Worm (Caenorhabditis elegans) whole organism, late embryonic: ENCODE data around the gene peb-1.

Source experiments
- C08G9.2 ChIP-seq: sonication (generic microtip); optimal IDR thresholded peaks from 2 replicates; lab custom pipeline; 2016; ENCODE audit warnings: mild to moderate bottlenecking, missing genetic modification characterization, moderate library complexity, missing compliant biosample characterization
- C38D4.7 ChIP-seq: fragments of 200-800 bp; sonication (Bioruptor generic); optimal IDR thresholded peaks from 2 replicates; lab custom pipeline; 2018; ENCODE audit warnings: mild to moderate bottlenecking, missing genetic modification characterization, moderate library complexity, missing compliant biosample characterization
- F13H6.1 ChIP-seq: sonication (generic microtip); optimal IDR thresholded peaks from 2 replicates; lab custom pipeline; 2016; ENCODE audit warnings: missing genetic modification characterization, missing compliant biosample characterization
- K02D7.2 ChIP-seq: sonication (generic microtip); optimal IDR thresholded peaks from 2 replicates; lab custom pipeline; 2017; ENCODE audit warnings: mild to moderate bottlenecking, missing genetic modification characterization, missing compliant biosample characterization
- K09A11.1 ChIP-seq: sonication (generic microtip); optimal IDR thresholded peaks from 2 replicates; lab custom pipeline; 2017; ENCODE audit warnings: antibody characterized with exemption, mild to moderate bottlenecking, missing genetic modification characterization, missing compliant biosample characterization; ENCODE audit not compliant: insufficient read depth
- T23F11.4 ChIP-seq: fragments of 200-800 bp; sonication (Bioruptor generic); optimal IDR thresholded peaks from 2 replicates; lab custom pipeline; 2018; ENCODE audit warnings: mild to moderate bottlenecking, missing genetic modification characterization, missing compliant biosample characterization
- Y22D7AL.16 ChIP-seq: sonication (generic microtip); optimal IDR thresholded peaks from 2 replicates; lab custom pipeline; 2016; ENCODE audit warnings: missing genetic modification characterization, missing compliant biosample characterization
- ama-1 ChIP-seq: fragments of 150-350 bp; optimal IDR thresholded peaks from 2 replicates; lab custom pipeline; 2014
- ceh-14 ChIP-seq: sonication (generic microtip); optimal IDR thresholded peaks from 2 replicates; lab custom pipeline; 2016; ENCODE audit warnings: missing genotype, missing genetic modification characterization, missing compliant biosample characterization
- ceh-19 ChIP-seq: fragments of 200-800 bp; sonication (Bioruptor generic); optimal IDR thresholded peaks from 2 replicates; lab custom pipeline; 2018; ENCODE audit warnings: mild to moderate bottlenecking, missing genetic modification characterization, missing compliant biosample characterization
- ceh-2 ChIP-seq: sonication (generic microtip); optimal IDR thresholded peaks from 2 replicates; lab custom pipeline; 2016; ENCODE audit warnings: missing genotype, missing genetic modification characterization, missing compliant biosample characterization
- ceh-22 ChIP-seq: sonication (generic microtip); optimal IDR thresholded peaks from 2 replicates; lab custom pipeline; 2017; ENCODE audit warnings: missing biosample characterization, missing genetic modification characterization
- ceh-30 ChIP-seq: fragments of 150-350 bp; optimal IDR thresholded peaks from 2 replicates; lab custom pipeline; 2014; ENCODE audit warnings: missing biosample characterization, missing genetic modification characterization
- ceh-31 ChIP-seq: sonication (generic microtip); optimal IDR thresholded peaks from 2 replicates; lab custom pipeline; 2016; ENCODE audit warnings: missing genetic modification characterization, missing compliant biosample characterization
- ceh-34 ChIP-seq: sonication (generic microtip); optimal IDR thresholded peaks from 2 replicates; lab custom pipeline; 2016; ENCODE audit warnings: mild to moderate bottlenecking, missing genetic modification characterization, missing compliant biosample characterization
- ceh-45 ChIP-seq: fragments of 200-800 bp; sonication (Bioruptor generic); IDR thresholded peaks from 2 replicates; pipeline ENCODE4 v1.3.6; 2022; ENCODE audit warnings: missing genetic modification reagents, missing genetic modification characterization, missing compliant biosample characterization
- ceh-48 ChIP-seq: sonication (generic microtip); optimal IDR thresholded peaks from 2 replicates; lab custom pipeline; 2016; ENCODE audit warnings: missing genetic modification characterization, inconsistent platforms, missing compliant biosample characterization
- ceh-9 ChIP-seq: sonication (generic microtip); optimal IDR thresholded peaks from 2 replicates; lab custom pipeline; 2016; ENCODE audit warnings: mild to moderate bottlenecking, missing genetic modification characterization, inconsistent platforms, missing compliant biosample characterization
- che-1 ChIP-seq: sonication (generic microtip); optimal IDR thresholded peaks from 2 replicates; lab custom pipeline; 2016; ENCODE audit warnings: mild to moderate bottlenecking, missing genetic modification characterization, missing compliant biosample characterization
- dmd-4 ChIP-seq: sonication (generic microtip); optimal IDR thresholded peaks from 2 replicates; lab custom pipeline; 2016; ENCODE audit warnings: borderline replicate concordance, missing genetic modification characterization, missing compliant biosample characterization
- dve-1 ChIP-seq: sonication (generic microtip); optimal IDR thresholded peaks from 2 replicates; lab custom pipeline; 2017; ENCODE audit warnings: antibody characterized with exemption, mild to moderate bottlenecking, missing genetic modification characterization, missing compliant biosample characterization
- elt-2 ChIP-seq: sonication (generic microtip); optimal IDR thresholded peaks from 2 replicates; lab custom pipeline; 2016; ENCODE audit warnings: missing genetic modification reagents, missing genetic modification characterization, missing compliant biosample characterization
- elt-4 ChIP-seq: sonication (generic microtip); optimal IDR thresholded peaks from 2 replicates; lab custom pipeline; 2016; ENCODE audit warnings: missing genetic modification characterization, missing compliant biosample characterization
- ets-4 ChIP-seq: sonication (generic microtip); optimal IDR thresholded peaks from 2 replicates; lab custom pipeline; 2016; ENCODE audit warnings: missing genetic modification characterization, missing compliant biosample characterization
- eyg-1 ChIP-seq: sonication (generic microtip); optimal IDR thresholded peaks from 2 replicates; lab custom pipeline; 2016; ENCODE audit warnings: missing genotype, missing genetic modification characterization, missing compliant biosample characterization
- fax-1 ChIP-seq: sonication (generic microtip); optimal IDR thresholded peaks from 2 replicates; lab custom pipeline; 2016; ENCODE audit warnings: missing genotype, missing genetic modification characterization, missing compliant biosample characterization
- gmeb-2 ChIP-seq: sonication (generic microtip); optimal IDR thresholded peaks from 2 replicates; lab custom pipeline; 2016; ENCODE audit warnings: missing genetic modification characterization, inconsistent platforms, missing compliant biosample characterization
- hlh-15 ChIP-seq: sonication (generic microtip); optimal IDR thresholded peaks from 2 replicates; lab custom pipeline; 2016; ENCODE audit warnings: missing genetic modification characterization, missing compliant biosample characterization
- hlh-30 ChIP-seq: sonication (generic microtip); optimal IDR thresholded peaks from 2 replicates; lab custom pipeline; 2017; ENCODE audit warnings: antibody characterized with exemption, missing genetic modification characterization, missing compliant biosample characterization; ENCODE audit not compliant: insufficient read depth
- hlh-8 ChIP-seq: sonication (generic microtip); optimal IDR thresholded peaks from 2 replicates; lab custom pipeline; 2016; ENCODE audit warnings: missing genotype, missing genetic modification characterization, missing compliant biosample characterization
- lim-6 ChIP-seq: sonication (generic microtip); optimal IDR thresholded peaks from 2 replicates; lab custom pipeline; 2016; ENCODE audit warnings: missing genetic modification characterization, missing compliant biosample characterization
- lin-11 ChIP-seq: fragments of 200-800 bp; sonication (Bioruptor generic); optimal IDR thresholded peaks from 2 replicates; lab custom pipeline; 2018; ENCODE audit warnings: mild to moderate bottlenecking, missing genetic modification characterization, missing compliant biosample characterization
- mec-3 ChIP-seq: sonication (generic microtip); optimal IDR thresholded peaks from 2 replicates; lab custom pipeline; 2016; ENCODE audit warnings: borderline replicate concordance, missing genetic modification characterization, missing compliant biosample characterization
- nhr-11 ChIP-seq: fragments of 150-350 bp; optimal IDR thresholded peaks from 2 replicates; lab custom pipeline; 2014; ENCODE audit warnings: missing biosample characterization, missing genetic modification characterization
- nhr-232 ChIP-seq: sonication (generic microtip); optimal IDR thresholded peaks from 2 replicates; lab custom pipeline; 2016; ENCODE audit warnings: missing genetic modification characterization, missing compliant biosample characterization
- pax-1 ChIP-seq: fragments of 150-350 bp; optimal IDR thresholded peaks from 2 replicates; lab custom pipeline; 2014; ENCODE audit warnings: missing biosample characterization, missing genetic modification characterization
- pha-4 ChIP-seq: fragments of 150-350 bp; optimal IDR thresholded peaks from 2 replicates; lab custom pipeline; 2018; ENCODE audit warnings: missing biosample characterization, missing genetic modification reagents, missing genetic modification characterization
- pros-1 ChIP-seq: fragments of 150-350 bp; optimal IDR thresholded peaks from 2 replicates; lab custom pipeline; 2014; ENCODE audit warnings: missing biosample characterization, missing genetic modification reagents, missing genetic modification characterization
- ref-2 ChIP-seq: sonication (generic microtip); optimal IDR thresholded peaks from 2 replicates; lab custom pipeline; 2016; ENCODE audit warnings: missing genetic modification characterization, missing compliant biosample characterization
- rnt-1 ChIP-seq: sonication (generic microtip); optimal IDR thresholded peaks from 2 replicates; lab custom pipeline; 2016; ENCODE audit warnings: missing genetic modification characterization, missing compliant biosample characterization
- sdc-2 ChIP-seq: sonication (generic microtip); optimal IDR thresholded peaks from 2 replicates; lab custom pipeline; 2016; ENCODE audit warnings: missing genotype, missing genetic modification characterization, missing compliant biosample characterization
- syd-9 ChIP-seq: sonication (generic microtip); optimal IDR thresholded peaks from 2 replicates; lab custom pipeline; 2016; ENCODE audit warnings: mild to moderate bottlenecking, missing genetic modification characterization, moderate library complexity, missing compliant biosample characterization
- tbx-2 ChIP-seq: sonication (generic microtip); optimal IDR thresholded peaks from 2 replicates; lab custom pipeline; 2016; ENCODE audit warnings: missing genetic modification characterization, missing compliant biosample characterization
- tbx-7 ChIP-seq: sonication (generic microtip); optimal IDR thresholded peaks from 2 replicates; lab custom pipeline; 2016; ENCODE audit warnings: missing genotype, missing genetic modification characterization, missing compliant biosample characterization
- ttx-3 ChIP-seq: sonication (generic microtip); optimal IDR thresholded peaks from 2 replicates; lab custom pipeline; 2016; ENCODE audit warnings: missing genetic modification reagents, missing genetic modification characterization, missing compliant biosample characterization
- unc-55 ChIP-seq: sonication (generic microtip); optimal IDR thresholded peaks from 2 replicates; lab custom pipeline; 2017; ENCODE audit warnings: missing biosample characterization, missing genetic modification reagents, missing genetic modification characterization
- unc-86 ChIP-seq: sonication (generic microtip); optimal IDR thresholded peaks from 2 replicates; lab custom pipeline; 2016; ENCODE audit warnings: missing genetic modification characterization, missing compliant biosample characterization
- zip-5 ChIP-seq: sonication (generic microtip); optimal IDR thresholded peaks from 2 replicates; lab custom pipeline; 2016; ENCODE audit warnings: missing genetic modification characterization, missing compliant biosample characterization

peb-1 gene

ce11 chrX:2242568-2243185, 31.8 kb downstream of the peb-1 start, which contains the start of gene rpl-11.2 (continued):
- TF ChIP-seq ceh-2 (tag; lab: Kevin White, UChicago) (peak; percentile 57), dve-1 (tag; lab: Kevin White, UChicago) (peak; percentile 87), ceh-14 (tag; lab: Kevin White, UChicago) (no peak), ceh-9 (tag; lab: Kevin White, UChicago) (no peak), ceh-31 (tag; lab: Kevin White, UChicago) (peak; percentile 78), tbx-7 (tag; lab: Kevin White, UChicago) (no peak), ceh-30 (tag; lab: Kevin White, UChicago) (peak; percentile 84), che-1 (tag; lab: Kevin White, UChicago) (no peak), ceh-22 (tag; lab: Kevin White, UChicago) (peak; percentile 23), nhr-11 (tag; lab: Kevin White, UChicago) (no peak), hlh-15 (tag; lab: Kevin White, UChicago) (no peak), ama-1 (lab: Kevin White, UChicago) (no peak), C08G9.2 (tag; lab: Kevin White, UChicago) (no peak), fax-1 (tag; lab: Kevin White, UChicago) (no peak), pax-1 (tag; lab: Kevin White, UChicago) (peak; percentile 76), zip-5 (tag; lab: Kevin White, UChicago) (no peak), unc-86 (no peak), syd-9 (tag; lab: Kevin White, UChicago) (peak; percentile 44), dmd-4 (no peak), elt-2 (peak; percentile 66), rnt-1 (tag; lab: Kevin White, UChicago) (peak; percentile 63), ceh-48 (peak; percentile 47), K02D7.2 (tag; lab: Kevin White, UChicago) (peak; percentile 24), ttx-3 (tag; lab: Kevin White, UChicago) (peak; percentile 12), hlh-8 (tag; lab: Kevin White, UChicago) (no peak), mec-3 (tag; lab: Kevin White, UChicago) (no peak), elt-4 (tag; lab: Kevin White, UChicago) (no peak), unc-55 (peak; percentile 74), ets-4 (peak; percentile 58), ceh-34 (tag; lab: Kevin White, UChicago) (peak; percentile 85), ceh-45 (no peak; the same call in 1 of the 2 replicates), ceh-19 (GFP tag; lab: Kevin White, UChicago) (no peak), ref-2 (tag; lab: Kevin White, UChicago) (peak; percentile 79), sdc-2 (peak; percentile 71), K09A11.1 (peak; percentile 24), pha-4 (no peak), C38D4.7 (GFP tag; lab: Kevin White, UChicago) (no peak), hlh-30 (tag; lab: Kevin White, UChicago) (peak; percentile 57), Y22D7AL.16 (no peak), pros-1 (tag; lab: Kevin White, UChicago) (peak; percentile 5), tbx-2 (tag; lab: Kevin White, UChicago) (peak; percentile 85), gmeb-2 (tag; lab: Kevin White, UChicago) (no peak), lim-6 (no peak), lin-11 (tag; lab: Kevin White, UChicago) (no peak), nhr-232 (tag; lab: Kevin White, UChicago) (no peak), eyg-1 (tag; lab: Kevin White, UChicago) (no peak), F13H6.1 (peak; percentile 28), T23F11.4 (GFP tag; lab: Kevin White, UChicago) (no peak)
